Worm (Caenorhabditis elegans) whole organism, L3 larva: ENCODE results near the gene R09E12.9.

Source experiments
- R02D3.7 ChIP-seq: fragments of 150-350 bp; optimal IDR thresholded peaks from 2 replicates; lab custom pipeline; 2014; ENCODE audit warnings: missing biosample characterization, missing genetic modification characterization
- ama-1 ChIP-seq: fragments of 150-350 bp; optimal IDR thresholded peaks from 2 replicates; lab custom pipeline; 2018
- fos-1 ChIP-seq: fragments of 150-350 bp; optimal IDR thresholded peaks from 2 replicates; lab custom pipeline; 2014; ENCODE audit warnings: missing biosample characterization, missing genetic modification characterization
- nfya-1 ChIP-seq: sonication (generic microtip); optimal IDR thresholded peaks from 2 replicates; lab custom pipeline; 2017; ENCODE audit warnings: missing genetic modification characterization, mild to moderate bottlenecking, missing compliant biosample characterization, antibody characterized with exemption, moderate library complexity; ENCODE audit not compliant: insufficient read depth
- nhr-11 ChIP-seq: fragments of 150-350 bp; optimal IDR thresholded peaks from 2 replicates; lab custom pipeline; 2014; ENCODE audit warnings: missing biosample characterization, missing genetic modification characterization
- sea-2 ChIP-seq: fragments of 150-350 bp; sonication (generic microtip); optimal IDR thresholded peaks from 4 replicates; lab custom pipeline; 2014; ENCODE audit warnings: missing biosample characterization, missing genetic modification reagents, missing genetic modification characterization
- tbx-2 ChIP-seq: sonication (generic microtip); optimal IDR thresholded peaks from 2 replicates; lab custom pipeline; 2016; ENCODE audit warnings: mild to moderate bottlenecking, missing genetic modification characterization, missing compliant biosample characterization
- unc-62 ChIP-seq: fragments of 150-350 bp; sonication (generic microtip); optimal IDR thresholded peaks from 4 replicates; lab custom pipeline; 2014; ENCODE audit warnings: missing biosample characterization, missing genetic modification reagents, missing genetic modification characterization
- ztf-11 ChIP-seq: fragments of 150-350 bp; optimal IDR thresholded peaks from 2 replicates; lab custom pipeline; 2014; ENCODE audit warnings: missing biosample characterization, missing genetic modification characterization

- TF ChIP-seq fos-1 (tag; lab: Kevin White, UChicago) (no peak), sea-2 (GFP tag; lab: Kevin White, UChicago) (no peak), nfya-1 (tag; lab: Kevin White, UChicago) (no peak), unc-62 (GFP tag; lab: Kevin White, UChicago) (no peak), ztf-11 (tag; lab: Kevin White, UChicago) (no peak), ama-1 (no peak), R02D3.7 (no peak), tbx-2 (tag; lab: Kevin White, UChicago) (no peak), nhr-11 (tag; lab: Kevin White, UChicago) (no peak)
These were observed 27.1 kb downstream of the R09E12.9 start, which contains the start of gene nhr-270 for ce11 chrV:804485-804884.
